Worm (Caenorhabditis elegans) whole organism, young adult: ENCODE data around the gene T05H4.15.
A peak's percentile ranks its signal among the peaks of the same experiment; 100 is the strongest.

Experiments used
- B0336.3 ChIP-seq: fragments of 200-800 bp; sonication (Bioruptor generic); IDR thresholded peaks from 2 replicates; pipeline ENCODE4 v1.3.6; 2022; ENCODE audit warnings: missing genetic modification characterization, missing compliant biosample characterization
- F10E7.11 ChIP-seq: sonication (generic microtip); optimal IDR thresholded peaks from 2 replicates; lab custom pipeline; 2017; ENCODE audit warnings: mild to moderate bottlenecking, missing genetic modification characterization, moderate library complexity, missing compliant biosample characterization
- F33H1.4 ChIP-seq: fragments of 200-800 bp; sonication (Bioruptor generic); IDR thresholded peaks from 2 replicates; pipeline ENCODE4 v1.3.6; 2022; ENCODE audit warnings: missing genetic modification reagents, missing genetic modification characterization, missing compliant biosample characterization
- F37B4.10 ChIP-seq: fragments of 200-800 bp; sonication (Bioruptor generic); IDR thresholded peaks from 2 replicates; pipeline ENCODE4 v1.3.6; 2022; ENCODE audit warnings: missing genetic modification characterization, missing compliant biosample characterization
- F49E8.2 ChIP-seq: sonication (generic microtip); optimal IDR thresholded peaks from 3 replicates; lab custom pipeline; 2017; ENCODE audit warnings: missing genetic modification characterization, mild to moderate bottlenecking, missing compliant biosample characterization, antibody characterized with exemption, moderate library complexity; ENCODE audit not compliant: insufficient read depth
- F57A8.1 ChIP-seq: fragments of 200-800 bp; sonication (Bioruptor generic); optimal IDR thresholded peaks from 2 replicates; lab custom pipeline; 2018; ENCODE audit warnings: mild to moderate bottlenecking, missing genetic modification characterization, moderate library complexity, missing compliant biosample characterization
- K12H6.12 ChIP-seq: fragments of 200-800 bp; sonication (Bioruptor generic); optimal IDR thresholded peaks from 2 replicates; lab custom pipeline; 2018; ENCODE audit warnings: mild to moderate bottlenecking, missing genetic modification characterization, missing compliant biosample characterization
- Y53G8AR.9 ChIP-seq: fragments of 200-800 bp; sonication (Bioruptor generic); conservative IDR thresholded peaks from 2 replicates; pipeline ENCODE4 v1.3.6; 2022; ENCODE audit warnings: missing genetic modification reagents, missing genetic modification characterization, missing compliant biosample characterization
- Y56A3A.18 ChIP-seq: fragments of 200-800 bp; sonication (Bioruptor generic); IDR thresholded peaks from 2 replicates; pipeline ENCODE4 v1.3.6; 2022; ENCODE audit warnings: missing genetic modification reagents, missing genetic modification characterization, missing compliant biosample characterization
- Y95B8A.8 ChIP-seq: fragments of 200-800 bp; sonication (Bioruptor generic); IDR thresholded peaks from 2 replicates; pipeline ENCODE4 v1.3.6; 2022; ENCODE audit warnings: missing genetic modification reagents, missing genetic modification characterization, missing compliant biosample characterization
- ZK185.1 ChIP-seq: sonication (generic microtip); optimal IDR thresholded peaks from 2 replicates; lab custom pipeline; 2016; ENCODE audit warnings: mild to moderate bottlenecking, missing genetic modification characterization, missing compliant biosample characterization; ENCODE audit not compliant: poor library complexity, severe bottlenecking
- ama-1 ChIP-seq, 3 experiments: fragments of 150-350 bp in 1 of 3; sonication (generic microtip) in 2 of 3; optimal IDR thresholded peaks; 2 replicates each; lab custom pipeline; 2014 to 2018; ENCODE audit warnings: missing biosample characterization in 2 of 3, missing genetic modification characterization in 2 of 3, missing genetic modification reagents in 2 of 3
- attf-5 ChIP-seq: fragments of 200-800 bp; sonication (Bioruptor generic); optimal IDR thresholded peaks from 2 replicates; lab custom pipeline; 2018; ENCODE audit warnings: mild to moderate bottlenecking, missing genetic modification characterization, missing compliant biosample characterization
- attf-6 ChIP-seq: fragments of 200-800 bp; sonication (Bioruptor generic); IDR thresholded peaks from 2 replicates; pipeline ENCODE4 v1.3.6; 2022; ENCODE audit warnings: missing genetic modification reagents, missing genetic modification characterization, missing compliant biosample characterization
- ccch-3 ChIP-seq: fragments of 200-800 bp; sonication (Bioruptor generic); optimal IDR thresholded peaks from 2 replicates; lab custom pipeline; 2018; ENCODE audit warnings: mild to moderate bottlenecking, missing genetic modification characterization, missing compliant biosample characterization
- chd-7 ChIP-seq: sonication (generic microtip); optimal IDR thresholded peaks from 2 replicates; lab custom pipeline; 2016; ENCODE audit warnings: mild to moderate bottlenecking, missing genetic modification characterization, moderate library complexity, missing compliant biosample characterization
- dox-1 ChIP-seq: fragments of 200-800 bp; sonication (Bioruptor generic); IDR thresholded peaks from 2 replicates; pipeline ENCODE4 v1.3.6; 2022; ENCODE audit warnings: missing genetic modification reagents, missing genetic modification characterization, missing compliant biosample characterization
- dpff-1 ChIP-seq: sonication (generic microtip); optimal IDR thresholded peaks from 2 replicates; lab custom pipeline; 2017; ENCODE audit warnings: mild to moderate bottlenecking, missing genetic modification characterization, missing compliant biosample characterization
- egl-18 ChIP-seq: fragments of 200-800 bp; sonication (Bioruptor generic); IDR thresholded peaks from 2 replicates; pipeline ENCODE4 v1.3.6; 2022; ENCODE audit warnings: missing genetic modification reagents, missing genetic modification characterization, missing compliant biosample characterization
- ekl-4 ChIP-seq: fragments of 200-800 bp; sonication (Bioruptor generic); IDR thresholded peaks from 2 replicates; pipeline ENCODE4 v1.3.6; 2022; ENCODE audit warnings: missing genetic modification reagents, missing genetic modification characterization, missing compliant biosample characterization
- hrde-1 ChIP-seq: sonication (generic microtip); optimal IDR thresholded peaks from 2 replicates; lab custom pipeline; 2016; ENCODE audit warnings: missing genetic modification characterization, mild to moderate bottlenecking, missing compliant biosample characterization, moderate library complexity, missing genotype, missing genetic modification reagents, borderline replicate concordance
- lag-1 ChIP-seq: fragments of 200-800 bp; sonication (Bioruptor generic); IDR thresholded peaks from 2 replicates; pipeline ENCODE4 v1.3.6; 2022; ENCODE audit warnings: missing genetic modification reagents, missing genetic modification characterization, missing compliant biosample characterization
- let-526 ChIP-seq: fragments of 200-800 bp; sonication (Bioruptor generic); IDR thresholded peaks from 2 replicates; pipeline ENCODE4 v1.3.6; 2022; ENCODE audit warnings: missing genetic modification reagents, missing genetic modification characterization, missing compliant biosample characterization
- let-607 ChIP-seq, 2 experiments: fragments of 200-800 bp in 1 of 2; sonication (Bioruptor generic) in 1 of 2; sonication (generic microtip) in 1 of 2; optimal IDR thresholded peaks; 2 replicates each; lab custom pipeline; 2016 to 2018; ENCODE audit warnings: mild to moderate bottlenecking in 2 of 2, missing compliant biosample characterization in 2 of 2, missing genetic modification characterization in 2 of 2, moderate library complexity in 2 of 2, missing genotype in 1 of 2
- lin-54 ChIP-seq: fragments of 200-800 bp; sonication (Bioruptor generic); optimal IDR thresholded peaks from 2 replicates; lab custom pipeline; 2018; ENCODE audit warnings: mild to moderate bottlenecking, missing genetic modification characterization, missing compliant biosample characterization
- madf-3 ChIP-seq: fragments of 200-800 bp; sonication (Bioruptor generic); IDR thresholded peaks from 2 replicates; pipeline ENCODE4 v1.3.6; 2022; ENCODE audit warnings: missing genetic modification reagents, missing genetic modification characterization, missing compliant biosample characterization
- madf-6 ChIP-seq: fragments of 200-800 bp; sonication (Bioruptor generic); IDR thresholded peaks from 2 replicates; pipeline ENCODE4 v1.3.6; 2022; ENCODE audit warnings: missing genetic modification reagents, missing genetic modification characterization, missing compliant biosample characterization
- mel-28 ChIP-seq: sonication (generic microtip); optimal IDR thresholded peaks from 2 replicates; lab custom pipeline; 2016; ENCODE audit warnings: borderline replicate concordance, mild to moderate bottlenecking, missing genetic modification characterization, missing compliant biosample characterization
- nhr-120 ChIP-seq: fragments of 200-800 bp; sonication (Bioruptor generic); IDR thresholded peaks from 2 replicates; pipeline ENCODE4 v1.3.6; 2022; ENCODE audit warnings: missing genetic modification characterization, missing compliant biosample characterization
- nhr-27 ChIP-seq: fragments of 200-800 bp; sonication (Bioruptor generic); optimal IDR thresholded peaks from 2 replicates; lab custom pipeline; 2018; ENCODE audit warnings: mild to moderate bottlenecking, missing genetic modification characterization, moderate library complexity, missing compliant biosample characterization
- nhr-80 ChIP-seq: sonication (generic microtip); optimal IDR thresholded peaks from 2 replicates; lab custom pipeline; 2016; ENCODE audit warnings: missing genetic modification characterization, missing compliant biosample characterization
- sea-2 ChIP-seq: fragments of 200-800 bp; sonication (Bioruptor generic); IDR thresholded peaks from 2 replicates; pipeline ENCODE4 v1.3.6; 2022; ENCODE audit warnings: missing genetic modification characterization, missing compliant biosample characterization
- snpc-1.3 ChIP-seq: sonication (generic microtip); optimal IDR thresholded peaks from 2 replicates; lab custom pipeline; 2017; ENCODE audit warnings: missing genetic modification characterization, mild to moderate bottlenecking, missing compliant biosample characterization, antibody characterized with exemption, moderate library complexity, missing genotype, missing genetic modification reagents; ENCODE audit not compliant: insufficient read depth
- snpc-3.4 ChIP-seq: sonication (generic microtip); optimal IDR thresholded peaks from 2 replicates; lab custom pipeline; 2017; ENCODE audit warnings: missing genetic modification characterization, mild to moderate bottlenecking, missing compliant biosample characterization, antibody characterized with exemption, moderate library complexity, missing genotype, missing genetic modification reagents
- snpc-4 ChIP-seq, 5 experiments: fragments of 150-350 bp in 1 of 5; sonication (generic microtip) in 4 of 5; optimal IDR thresholded peaks; 2 replicates each; lab custom pipeline; 2014 to 2018; ENCODE audit warnings: missing genetic modification characterization in 5 of 5, missing biosample characterization in 3 of 5, antibody characterized with exemption in 2 of 5, mild to moderate bottlenecking in 2 of 5, missing compliant biosample characterization in 2 of 5, missing genotype in 2 of 5, moderate library complexity in 2 of 5, missing genetic modification reagents in 1 of 5
- tbx-9 ChIP-seq: sonication (generic microtip); optimal IDR thresholded peaks from 2 replicates; lab custom pipeline; 2016; ENCODE audit warnings: borderline replicate concordance, missing genetic modification characterization, inconsistent platforms, missing compliant biosample characterization
- tlf-1 ChIP-seq: fragments of 200-800 bp; sonication (Bioruptor generic); optimal IDR thresholded peaks from 2 replicates; lab custom pipeline; 2018; ENCODE audit warnings: mild to moderate bottlenecking, missing genetic modification characterization, missing compliant biosample characterization
- unc-62 ChIP-seq: fragments of 150-350 bp; optimal IDR thresholded peaks from 2 replicates; lab custom pipeline; 2014; ENCODE audit warnings: missing biosample characterization, missing genetic modification reagents, missing genetic modification characterization
- ztf-25 ChIP-seq: fragments of 200-800 bp; sonication (Bioruptor generic); IDR thresholded peaks from 2 replicates; pipeline ENCODE4 v1.3.6; 2022; ENCODE audit warnings: missing genetic modification reagents, missing genetic modification characterization, missing compliant biosample characterization
- ztf-28 ChIP-seq: fragments of 200-800 bp; sonication (Bioruptor generic); IDR thresholded peaks from 2 replicates; pipeline ENCODE4 v1.3.6; 2022; ENCODE audit warnings: missing genetic modification reagents, missing genetic modification characterization, missing compliant biosample characterization
- ztf-3 ChIP-seq: fragments of 200-800 bp; sonication (Bioruptor generic); optimal IDR thresholded peaks from 2 replicates; lab custom pipeline; 2018; ENCODE audit warnings: mild to moderate bottlenecking, missing genetic modification characterization, missing compliant biosample characterization

The T05H4.15 gene

ce11 chrV:6438601-6439000, 2.9 kb downstream of the T05H4.15 start, which contains the start of gene T05H4.4:
Gene T05H4.4 (plus strand): TSS chrV:6438901.
- TF ChIP-seq lag-1 (GFP tag; lab: Robert Waterston, UW) (no peak), chd-7 (tag; lab: Kevin White, UChicago) (no peak), Y53G8AR.9 (GFP tag; lab: Robert Waterston, UW) (no peak)

- TF ChIP-seq madf-3 (GFP tag; lab: Robert Waterston, UW) (0 out of 2 replicates have a peak, but pooled peaks have one; percentile 54), F49E8.2 (tag; lab: Kevin White, UChicago) (peak; percentile 35), sea-2 (no peak), F10E7.11 (tag; lab: Kevin White, UChicago) (no peak), snpc-3.4 (tag; lab: Kevin White, UChicago) (peak; percentile 45), unc-62 (GFP tag; lab: Kevin White, UChicago) (no peak), ekl-4 (peak; percentile 19; the same call in 1 of the 2 replicates), F37B4.10 (GFP tag; lab: Robert Waterston, UW) (no peak), tlf-1 (no peak), nhr-80 (tag; lab: Kevin White, UChicago) (peak; percentile 61), Y95B8A.8 (GFP tag; lab: Robert Waterston, UW) (no peak), let-526 (GFP tag; lab: Robert Waterston, UW) (no peak), madf-6 (GFP tag; lab: Robert Waterston, UW) (peak; percentile 26; the same call in 1 of the 2 replicates), Y56A3A.18 (no peak), B0336.3 (GFP tag; lab: Robert Waterston, UW) (no peak), attf-6 (GFP tag; lab: Robert Waterston, UW) (no peak), ztf-3 (GFP tag; lab: Kevin White, UChicago) (no peak)
- TF ChIP-seq, all 124 proteins: peak for 6
Observed at ce11 chrV:6436332-6436731, 5.2 kb downstream of the T05H4.15 start, which contains the start of gene hpo-19. Gene hpo-19 (plus strand): TSS chrV:6436645.

ce11 chrV:6433446-6434178, 7.9 kb downstream of the T05H4.15 start, which contains the start of the genes gad-1 and erfa-1:
Gene gad-1 (minus strand): TSS chrV:6433496.
Gene erfa-1 (plus strand): TSS chrV:6434128.
- TF ChIP-seq ztf-28 (GFP tag; lab: Robert Waterston, UW) (no peak), tbx-9 (tag; lab: Kevin White, UChicago) (no peak), egl-18 (GFP tag; lab: Robert Waterston, UW) (no peak), F33H1.4 (GFP tag; lab: Robert Waterston, UW) (peak; percentile 78), dox-1 (GFP tag; lab: Robert Waterston, UW) (peak; percentile 69), nhr-120 (GFP tag; lab: Robert Waterston, UW) (no peak), sea-2 (no peak), lag-1 (GFP tag; lab: Robert Waterston, UW) (no peak), attf-5 (GFP tag; lab: Kevin White, UChicago) (peak; percentile 47), snpc-1.3 (tag; lab: Kevin White, UChicago) (no peak), lin-54 (GFP tag; lab: Kevin White, UChicago) (peak; percentile 63), ccch-3 (GFP tag; lab: Kevin White, UChicago) (no peak), ama-1 (optimal IDR thresholded peaks at IDR 0.05; lab: Kevin White, UChicago) (no peak), ama-1 (GFP tag; optimal IDR thresholded peaks at IDR 0.05; lab: Kevin White, UChicago) (no peak), K12H6.12 (tag; lab: Kevin White, UChicago) (peak; percentile 3), F57A8.1 (GFP tag; lab: Kevin White, UChicago) (no peak), madf-6 (GFP tag; lab: Robert Waterston, UW) (peak; percentile 69), ZK185.1 (tag; lab: Kevin White, UChicago) (peak; percentile 50), mel-28 (tag; lab: Kevin White, UChicago) (no peak), F10E7.11 (tag; lab: Kevin White, UChicago) (no peak), let-607 (tag; optimal IDR thresholded peaks at IDR 0.05; lab: Kevin White, UChicago) (peak; percentile 5 to 22), dpff-1 (tag; lab: Kevin White, UChicago) (no peak), nhr-27 (tag; lab: Kevin White, UChicago) (no peak), F49E8.2 (tag; lab: Kevin White, UChicago) (no peak), ztf-25 (0 out of 2 replicates have a peak, but pooled peaks have one; percentile 47), snpc-4 (GFP tag; optimal IDR thresholded peaks at IDR 0.05; lab: Kevin White, UChicago) (no peak), snpc-4 (tag; optimal IDR thresholded peaks at IDR 0.05; lab: Kevin White, UChicago) (peak in 1 of 4 experiments; percentile 28), hrde-1 (tag; lab: Kevin White, UChicago) (no peak)
